Worm (Caenorhabditis elegans) whole organism, mixed stage, embryonic: ENCODE results near the gene snf-6.

Experiments
- M03D4.4 ChIP-seq: sonication (generic microtip); optimal IDR thresholded peaks from 2 replicates; lab custom pipeline; 2017; ENCODE audit warnings: mild to moderate bottlenecking, missing genetic modification characterization, missing compliant biosample characterization
- ceh-39 ChIP-seq: fragments of 150-350 bp; optimal IDR thresholded peaks from 2 replicates; lab custom pipeline; 2014; ENCODE audit warnings: missing biosample characterization, missing genetic modification characterization
- ces-1 ChIP-seq: fragments of 150-350 bp; optimal IDR thresholded peaks from 2 replicates; lab custom pipeline; 2014; ENCODE audit warnings: missing biosample characterization, missing genetic modification reagents, missing genetic modification characterization
- cnd-1 ChIP-seq: fragments of 200-800 bp; sonication (Bioruptor generic); optimal IDR thresholded peaks from 2 replicates; lab custom pipeline; 2018; ENCODE audit warnings: mild to moderate bottlenecking, missing genetic modification characterization, missing compliant biosample characterization
- elt-1 ChIP-seq: sonication (generic microtip); optimal IDR thresholded peaks from 2 replicates; lab custom pipeline; 2017; ENCODE audit warnings: missing genetic modification characterization, mild to moderate bottlenecking, missing compliant biosample characterization, antibody characterized with exemption, moderate library complexity, borderline replicate concordance; ENCODE audit not compliant: insufficient read depth
- elt-3 ChIP-seq: fragments of 150-350 bp; optimal IDR thresholded peaks from 2 replicates; lab custom pipeline; 2014; ENCODE audit warnings: missing biosample characterization, missing genetic modification characterization
- flh-1 ChIP-seq: fragments of 200-800 bp; sonication (Bioruptor generic); optimal IDR thresholded peaks from 2 replicates; lab custom pipeline; 2018; ENCODE audit warnings: mild to moderate bottlenecking, missing genetic modification characterization, moderate library complexity, missing compliant biosample characterization
- ham-2 ChIP-seq: fragments of 200-800 bp; sonication (Bioruptor generic); optimal IDR thresholded peaks from 2 replicates; lab custom pipeline; 2018; ENCODE audit warnings: mild to moderate bottlenecking, missing genetic modification characterization, missing compliant biosample characterization
- lin-13 ChIP-seq: fragments of 150-350 bp; optimal IDR thresholded peaks from 2 replicates; lab custom pipeline; 2014; ENCODE audit warnings: missing biosample characterization, missing genetic modification characterization
- lin-32 ChIP-seq: fragments of 200-800 bp; sonication (Bioruptor generic); optimal IDR thresholded peaks from 2 replicates; lab custom pipeline; 2018; ENCODE audit warnings: mild to moderate bottlenecking, missing genetic modification characterization, missing compliant biosample characterization
- lsy-2 ChIP-seq: fragments of 150-350 bp; optimal IDR thresholded peaks from 2 replicates; lab custom pipeline; 2014; ENCODE audit warnings: missing biosample characterization, missing genetic modification characterization
- mab-5 ChIP-seq: fragments of 150-350 bp; optimal IDR thresholded peaks from 2 replicates; lab custom pipeline; 2014; ENCODE audit warnings: missing biosample characterization, missing genetic modification characterization
- mep-1 ChIP-seq: fragments of 150-350 bp; optimal IDR thresholded peaks from 2 replicates; lab custom pipeline; 2017; ENCODE audit warnings: missing biosample characterization, missing genetic modification reagents, missing genetic modification characterization, inconsistent platforms
- mls-2 ChIP-seq: sonication (generic microtip); optimal IDR thresholded peaks from 2 replicates; lab custom pipeline; 2016; ENCODE audit warnings: mild to moderate bottlenecking, missing genetic modification characterization, moderate library complexity, missing compliant biosample characterization
- nhr-12 ChIP-seq: fragments of 150-350 bp; optimal IDR thresholded peaks from 2 replicates; lab custom pipeline; 2014; ENCODE audit warnings: missing biosample characterization, missing genetic modification characterization
- nhr-2 ChIP-seq: fragments of 150-350 bp; optimal IDR thresholded peaks from 2 replicates; lab custom pipeline; 2014; ENCODE audit warnings: missing biosample characterization, missing genetic modification characterization
- nhr-237 ChIP-seq: fragments of 150-350 bp; optimal IDR thresholded peaks from 2 replicates; lab custom pipeline; 2014; ENCODE audit warnings: missing biosample characterization, missing genetic modification characterization
- nhr-28 ChIP-seq: fragments of 150-350 bp; optimal IDR thresholded peaks from 2 replicates; lab custom pipeline; 2014; ENCODE audit warnings: missing biosample characterization, missing genetic modification characterization
- nhr-76 ChIP-seq: sonication (generic microtip); optimal IDR thresholded peaks from 2 replicates; lab custom pipeline; 2017; ENCODE audit warnings: missing biosample characterization, missing genetic modification characterization
- pha-4 ChIP-seq: fragments of 150-350 bp; optimal IDR thresholded peaks from 2 replicates; lab custom pipeline; 2018; ENCODE audit warnings: missing biosample characterization, missing genetic modification reagents, missing genetic modification characterization
- sem-2 ChIP-seq: fragments of 200-800 bp; sonication (Bioruptor generic); optimal IDR thresholded peaks from 2 replicates; lab custom pipeline; 2018; ENCODE audit warnings: mild to moderate bottlenecking, missing genetic modification characterization, missing compliant biosample characterization
- snpc-4 ChIP-seq: fragments of 150-350 bp; optimal IDR thresholded peaks from 2 replicates; lab custom pipeline; 2014; ENCODE audit warnings: missing biosample characterization, missing genetic modification characterization
- sptf-1 ChIP-seq: sonication (generic microtip); optimal IDR thresholded peaks from 2 replicates; lab custom pipeline; 2017; ENCODE audit warnings: mild to moderate bottlenecking, missing genetic modification characterization, moderate library complexity, missing compliant biosample characterization
- tbx-8 ChIP-seq: fragments of 200-800 bp; sonication (Bioruptor generic); optimal IDR thresholded peaks from 2 replicates; lab custom pipeline; 2018; ENCODE audit warnings: mild to moderate bottlenecking, missing genetic modification characterization, moderate library complexity, missing compliant biosample characterization
- unc-120 ChIP-seq: sonication (generic microtip); optimal IDR thresholded peaks from 2 replicates; lab custom pipeline; 2017; ENCODE audit warnings: missing genetic modification characterization, missing compliant biosample characterization; ENCODE audit not compliant: poor library complexity, severe bottlenecking
- unc-39 ChIP-seq: fragments of 150-350 bp; optimal IDR thresholded peaks from 2 replicates; lab custom pipeline; 2014; ENCODE audit warnings: missing biosample characterization, missing genetic modification characterization
- zip-8 ChIP-seq: fragments of 150-350 bp; optimal IDR thresholded peaks from 2 replicates; lab custom pipeline; 2014; ENCODE audit warnings: missing biosample characterization, missing genetic modification characterization
- ztf-11 ChIP-seq: fragments of 150-350 bp; optimal IDR thresholded peaks from 2 replicates; lab custom pipeline; 2014; ENCODE audit warnings: missing biosample characterization, missing genetic modification characterization

Gene snf-6

DNA sequence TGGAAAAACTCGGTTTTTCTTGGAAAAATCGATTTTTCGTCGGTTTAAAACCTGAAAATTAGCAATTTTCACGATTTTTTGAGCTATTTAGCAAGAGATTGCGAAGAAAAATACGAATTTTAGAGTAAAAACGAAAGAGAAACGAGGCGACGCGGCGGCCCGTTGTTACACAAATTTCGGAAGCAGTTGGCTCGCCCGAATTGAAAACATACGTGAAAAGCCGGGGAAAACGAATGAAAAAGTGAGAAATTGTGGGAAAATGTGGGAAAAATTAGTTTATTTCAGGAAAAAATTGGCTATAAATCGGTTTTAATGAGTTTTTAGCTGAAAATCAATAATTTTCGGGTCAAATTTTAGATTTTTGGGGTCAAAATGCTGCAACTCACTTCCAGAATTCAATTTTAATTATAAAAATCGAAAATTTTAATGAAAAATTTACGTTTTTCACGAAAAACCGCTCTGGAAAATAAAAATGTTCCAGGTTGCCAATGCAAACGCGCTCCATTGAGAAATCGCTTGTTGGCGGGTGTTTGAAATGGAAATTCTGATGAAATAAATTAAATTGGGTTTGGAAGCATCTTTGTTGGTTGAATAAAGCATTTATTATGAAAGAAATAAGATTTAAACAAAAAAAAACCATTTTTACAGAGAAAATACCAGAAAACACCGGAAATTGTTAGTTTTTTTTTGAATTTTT lies at the start of gene snf-6:
Gene snf-6 (minus strand): TSS at position 51 of the 697 bp plus-strand sequence.
- TF ChIP-seq sem-2 (GFP tag; lab: Kevin White, UChicago), result no peak
- peak; percentile 45 for TF ChIP-seq lsy-2 (tag; lab: Kevin White, UChicago)
- peak; percentile 24 for TF ChIP-seq ces-1 (GFP tag; lab: Kevin White, UChicago)
- no peak for TF ChIP-seq nhr-76 (tag; lab: Kevin White, UChicago)
- TF ChIP-seq nhr-12 (tag; lab: Kevin White, UChicago), result no peak
- TF ChIP-seq mep-1, result peak; percentile 46
- TF ChIP-seq sptf-1, result no peak
- TF ChIP-seq unc-120 (tag; lab: Kevin White, UChicago), result peak; percentile 19
- peak; percentile 25 for TF ChIP-seq lin-13
- no peak for TF ChIP-seq lin-32 (GFP tag; lab: Kevin White, UChicago)
- TF ChIP-seq ham-2 (GFP tag; lab: Kevin White, UChicago), result no peak
- TF ChIP-seq M03D4.4 (tag; lab: Kevin White, UChicago), result no peak
- no peak for TF ChIP-seq mls-2
- TF ChIP-seq, all 35 proteins: peak for 5

ce11 chrIII:1580142-1580541 lies 47.5 kb upstream of the snf-6 start:
- TF ChIP-seq M03D4.4 (tag; lab: Kevin White, UChicago), result no peak
- no peak for TF ChIP-seq ztf-11
- TF ChIP-seq elt-1 (tag; lab: Kevin White, UChicago), result no peak
- TF ChIP-seq lin-32 (GFP tag; lab: Kevin White, UChicago), result no peak
- no peak for TF ChIP-seq cnd-1 (tag; lab: Kevin White, UChicago)
- TF ChIP-seq sem-2 (GFP tag; lab: Kevin White, UChicago), result no peak
- TF ChIP-seq nhr-237 (tag; lab: Kevin White, UChicago), result no peak
- no peak for TF ChIP-seq mls-2
- no peak for TF ChIP-seq snpc-4 (tag; lab: Kevin White, UChicago)
- TF ChIP-seq pha-4 (tag; lab: Kevin White, UChicago), result no peak
- no peak for TF ChIP-seq nhr-76 (tag; lab: Kevin White, UChicago)
- TF ChIP-seq zip-8 (tag; lab: Kevin White, UChicago), result no peak
- TF ChIP-seq nhr-28 (tag; lab: Kevin White, UChicago), result no peak
- TF ChIP-seq lsy-2 (tag; lab: Kevin White, UChicago), result no peak

DNA sequence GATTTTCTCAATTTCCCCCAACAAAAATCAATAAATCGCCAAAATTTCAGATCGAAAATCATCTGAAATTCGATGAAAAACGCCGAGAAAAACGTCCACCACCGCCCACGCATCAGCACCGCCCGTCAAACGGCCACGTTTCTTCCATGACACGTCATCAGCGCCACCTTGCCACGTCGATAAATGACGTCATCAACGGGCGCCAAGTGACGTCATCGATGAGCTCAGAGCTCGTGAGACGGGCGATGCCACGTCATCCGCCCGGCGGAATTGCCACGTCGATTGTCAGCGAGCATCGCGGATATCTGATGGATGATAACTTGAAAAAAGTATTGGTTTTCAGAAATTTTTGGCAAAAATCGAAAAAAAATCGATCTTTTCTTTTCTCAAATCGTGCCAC lies 46.4 kb upstream of the snf-6 start:
- TF ChIP-seq nhr-2, result no peak
- no peak for TF ChIP-seq unc-39
- no peak for TF ChIP-seq mab-5 (tag; lab: Kevin White, UChicago)
- no peak for TF ChIP-seq nhr-28 (tag; lab: Kevin White, UChicago)
- TF ChIP-seq zip-8 (tag; lab: Kevin White, UChicago), result peak; percentile 96

DNA sequence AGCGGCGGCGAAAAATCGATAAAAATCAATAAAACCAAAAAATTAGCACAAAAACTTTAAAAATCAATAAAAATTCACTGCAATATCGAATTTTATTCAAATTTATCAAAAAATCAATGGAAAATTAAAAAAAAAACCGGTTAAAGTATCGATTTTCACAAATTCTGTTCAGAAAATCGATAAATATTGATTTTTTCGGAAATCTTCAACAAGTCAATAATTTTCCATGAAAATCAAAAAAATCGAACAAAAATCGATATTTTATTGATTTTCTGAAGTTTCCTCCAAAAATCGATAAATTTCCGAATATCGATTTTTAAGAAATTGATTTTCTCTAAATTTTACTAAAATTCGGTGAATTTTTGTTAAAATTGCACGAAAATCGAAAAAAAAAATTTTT lies 45.9 kb upstream of the snf-6 start:
- no peak for TF ChIP-seq ceh-39 (tag; lab: Kevin White, UChicago)
- no peak for TF ChIP-seq elt-1 (tag; lab: Kevin White, UChicago)
- no peak for TF ChIP-seq lin-13
- no peak for TF ChIP-seq ces-1 (GFP tag; lab: Kevin White, UChicago)
- no peak for TF ChIP-seq ztf-11
- TF ChIP-seq nhr-237 (tag; lab: Kevin White, UChicago), result no peak
- no peak for TF ChIP-seq unc-39
- TF ChIP-seq, all 35 proteins: peak for 0

DNA sequence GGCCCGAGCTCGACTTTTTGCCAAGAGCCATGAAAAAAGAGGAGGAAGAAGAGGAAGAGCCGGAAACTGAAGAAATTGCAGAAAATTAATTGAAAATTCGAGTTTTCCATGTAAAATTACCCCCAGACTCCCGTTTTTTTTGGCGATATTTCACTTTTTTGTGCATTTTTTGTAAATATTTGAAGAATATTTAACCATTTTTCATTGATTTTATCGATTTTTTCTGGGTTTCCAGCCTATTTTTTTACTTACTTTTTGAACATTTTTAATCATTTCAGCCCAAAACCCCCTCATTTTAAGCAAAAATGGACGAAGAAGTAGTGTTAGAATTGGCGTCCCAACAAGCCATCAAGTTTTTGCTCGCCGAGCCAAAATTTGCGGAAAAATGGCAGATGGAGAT lies 43.8 kb upstream of the snf-6 start, which contains the start of gene Y22D7AL.7:
Gene Y22D7AL.7 (plus strand): TSS at position 301 of the 400 bp plus-strand sequence.
- TF ChIP-seq zip-8 (tag; lab: Kevin White, UChicago) (no peak), ztf-11 (no peak), ham-2 (GFP tag; lab: Kevin White, UChicago) (no peak), elt-3 (tag; lab: Kevin White, UChicago) (no peak), nhr-12 (tag; lab: Kevin White, UChicago) (no peak), ceh-39 (tag; lab: Kevin White, UChicago) (no peak), nhr-237 (tag; lab: Kevin White, UChicago) (no peak), flh-1 (GFP tag; lab: Kevin White, UChicago) (no peak), ces-1 (GFP tag; lab: Kevin White, UChicago) (no peak), tbx-8 (GFP tag; lab: Kevin White, UChicago) (no peak), unc-120 (tag; lab: Kevin White, UChicago) (no peak), lsy-2 (tag; lab: Kevin White, UChicago) (no peak), unc-39 (no peak), M03D4.4 (tag; lab: Kevin White, UChicago) (no peak), elt-1 (tag; lab: Kevin White, UChicago) (no peak), snpc-4 (tag; lab: Kevin White, UChicago) (no peak)
